Worm (Caenorhabditis elegans) whole organism, L4/young adult: Measurements from ENCODE around the gene C50F4.1.

Experiments used
- W03F9.2 ChIP-seq: fragments of 150-350 bp; optimal IDR thresholded peaks from 2 replicates; lab custom pipeline; 2014; ENCODE audit warnings: missing biosample characterization, missing genetic modification characterization
- dao-5 ChIP-seq: sonication (generic microtip); optimal IDR thresholded peaks from 2 replicates; lab custom pipeline; 2016; ENCODE audit warnings: missing genotype, missing genetic modification characterization, moderate library complexity, missing compliant biosample characterization
- him-1 ChIP-seq: sonication (generic microtip); optimal IDR thresholded peaks from 2 replicates; lab custom pipeline; 2016; ENCODE audit warnings: missing genotype, missing genetic modification reagents, missing genetic modification characterization, missing compliant biosample characterization

C50F4.1 gene

DNA sequence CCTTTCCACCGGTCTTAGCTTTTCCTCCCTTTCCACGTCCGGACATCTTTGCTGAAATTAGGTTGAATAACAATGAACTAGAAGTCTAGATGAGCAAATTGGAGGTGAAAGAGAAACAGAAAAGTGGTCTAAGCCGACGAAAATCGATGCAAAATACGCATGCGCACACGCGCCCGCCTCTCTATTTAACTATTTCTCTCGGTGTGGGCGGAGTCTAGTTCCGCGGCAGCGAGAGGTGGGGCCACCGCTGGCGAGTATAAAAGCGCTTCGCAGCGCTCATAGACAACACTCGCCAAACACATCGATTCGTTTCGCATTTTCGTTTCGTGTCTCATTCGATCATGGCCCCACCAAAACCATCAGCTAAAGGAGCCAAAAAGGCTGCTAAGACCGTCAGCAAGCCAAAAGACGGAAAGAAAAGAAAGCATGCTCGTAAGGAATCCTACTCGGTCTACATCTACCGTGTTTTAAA lies 18.7 kb downstream of the C50F4.1 start, which contains the start of the genes his-35 and his-41:
his-35 (minus strand) TSS at position 51 of the 472 bp plus-strand sequence.
his-41 (plus strand) TSS at position 299 of the 472 bp plus-strand sequence.
- TF ChIP-seq dao-5 (tag; lab: Kevin White, UChicago) (no peak), him-1 (tag; lab: Kevin White, UChicago) (no peak), W03F9.2 (tag; lab: Kevin White, UChicago) (no peak)

DNA sequence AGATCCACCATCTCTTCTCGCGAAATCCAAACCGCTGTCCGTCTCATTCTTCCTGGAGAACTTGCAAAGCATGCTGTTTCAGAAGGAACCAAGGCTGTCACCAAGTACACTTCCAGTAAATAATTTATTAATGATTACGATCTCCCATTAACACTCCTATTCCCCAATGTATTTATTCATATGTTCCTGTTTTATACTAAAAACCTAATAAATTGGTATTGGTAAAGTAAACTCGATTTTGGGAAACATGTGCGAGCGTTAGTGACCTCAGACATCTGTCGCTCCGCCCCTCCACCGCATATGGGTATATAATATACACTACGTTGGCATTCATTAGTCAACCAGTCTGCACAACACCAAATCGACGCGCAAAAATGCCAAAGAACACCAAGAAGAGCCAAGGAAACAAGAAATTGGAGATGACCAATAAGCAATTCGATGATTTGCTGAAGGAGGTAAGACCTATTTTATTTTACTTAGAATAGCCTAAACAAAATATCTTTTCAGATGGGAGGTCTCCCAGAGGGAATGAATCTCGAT lies 19.5 kb downstream of the C50F4.1 start, which contains the start of gene C50F4.6:
C50F4.6 (plus strand) TSS at position 51 of the 540 bp plus-strand sequence.
- TF ChIP-seq him-1 (tag; lab: Kevin White, UChicago) (no peak), dao-5 (tag; lab: Kevin White, UChicago) (no peak), W03F9.2 (tag; lab: Kevin White, UChicago) (no peak)

DNA sequence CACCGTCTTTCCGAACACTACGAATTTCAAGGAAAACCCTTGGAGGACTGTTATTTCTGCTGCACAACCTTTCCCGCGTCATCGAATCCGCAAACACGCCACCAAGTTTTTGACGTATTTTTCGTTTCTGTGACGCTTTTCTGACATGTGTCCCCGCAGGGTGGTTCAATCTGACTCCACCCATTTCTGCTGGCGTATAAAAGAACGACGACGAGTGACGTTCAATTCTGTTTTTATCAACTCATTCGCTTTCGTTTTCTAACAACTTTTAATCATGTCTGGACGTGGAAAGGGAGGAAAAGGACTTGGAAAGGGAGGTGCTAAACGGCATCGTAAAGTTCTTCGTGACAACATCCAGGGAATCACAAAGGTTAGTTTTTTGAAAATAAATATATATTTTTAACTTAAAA lies 20.3 kb downstream of the C50F4.1 start, which contains the start of gene his-37:
his-37 (plus strand) TSS at position 246 of the 410 bp plus-strand sequence.
- TF ChIP-seq dao-5 (tag; lab: Kevin White, UChicago) (peak; percentile 37), W03F9.2 (tag; lab: Kevin White, UChicago) (peak; percentile 97), him-1 (tag; lab: Kevin White, UChicago) (peak; percentile 96)

DNA sequence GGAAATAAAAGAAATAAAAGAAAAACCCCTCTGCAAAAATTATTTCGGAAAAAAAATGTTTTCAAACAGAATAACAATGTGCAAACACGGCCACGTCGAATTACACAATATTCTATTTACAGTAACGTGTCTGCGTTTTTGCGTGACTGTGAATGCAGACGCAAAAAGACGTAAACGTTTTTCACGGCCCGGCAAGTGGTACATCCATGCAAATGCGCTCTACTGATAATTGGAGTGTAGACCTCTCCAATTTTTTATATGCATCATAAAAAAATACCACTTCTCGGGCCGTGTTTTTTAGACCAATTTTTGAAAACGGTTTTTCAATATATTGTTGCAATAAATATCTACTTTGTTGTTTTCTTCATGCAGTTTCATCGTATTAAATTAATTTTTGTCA lies 22.9 kb downstream of the C50F4.1 start, which contains the start of gene nstp-10:
nstp-10 (minus strand) TSS at position 378 of the 400 bp plus-strand sequence.
- TF ChIP-seq W03F9.2 (tag; lab: Kevin White, UChicago): peak; percentile 65
- no peak for TF ChIP-seq dao-5 (tag; lab: Kevin White, UChicago)

DNA sequence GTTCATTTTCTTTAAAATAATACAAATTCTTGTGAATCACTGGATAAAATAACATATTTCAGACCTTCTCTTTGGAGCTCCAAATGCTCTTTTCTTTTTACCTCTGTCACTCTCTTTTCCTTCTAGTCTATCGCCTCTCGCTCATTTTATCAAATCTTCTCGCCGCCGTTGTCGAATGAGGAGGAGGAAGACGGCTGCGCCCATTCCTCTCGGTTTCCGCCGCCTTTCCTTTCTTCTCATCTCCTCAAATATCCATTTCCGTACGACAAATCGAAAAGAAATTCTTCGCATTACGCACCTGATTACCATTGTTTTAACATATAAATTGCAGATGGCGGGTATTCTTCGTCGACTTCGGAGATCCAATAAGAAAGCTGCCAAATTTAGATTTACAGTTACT lies 23.7 kb downstream of the C50F4.1 start, which contains the start of gene ehbp-1:
ehbp-1 (plus strand) TSS at position 332 of the 400 bp plus-strand sequence.
- no peak for TF ChIP-seq him-1 (tag; lab: Kevin White, UChicago)
- TF ChIP-seq dao-5 (tag; lab: Kevin White, UChicago): no peak
- no peak for TF ChIP-seq W03F9.2 (tag; lab: Kevin White, UChicago)

ce11 chrV:9556668-9557067 lies 30.1 kb downstream of the C50F4.1 start:
- TF ChIP-seq dao-5 (tag; lab: Kevin White, UChicago) (no peak), W03F9.2 (tag; lab: Kevin White, UChicago) (no peak), him-1 (tag; lab: Kevin White, UChicago) (no peak)

ce11 chrV:9561624-9562179 lies 35.1 kb downstream of the C50F4.1 start, which contains the start of gene rgef-1:
Gene rgef-1, minus strand, starts transcription at chrV:9561674.
- peak; percentile 61 for TF ChIP-seq him-1 (tag; lab: Kevin White, UChicago)
- no peak for TF ChIP-seq W03F9.2 (tag; lab: Kevin White, UChicago)
- TF ChIP-seq dao-5 (tag; lab: Kevin White, UChicago): no peak

- TF ChIP-seq dao-5 (tag; lab: Kevin White, UChicago) (no peak), him-1 (tag; lab: Kevin White, UChicago) (no peak), W03F9.2 (tag; lab: Kevin White, UChicago) (no peak)
Observed at ce11 chrV:9563585-9563984, 37.0 kb downstream of the C50F4.1 start.

DNA sequence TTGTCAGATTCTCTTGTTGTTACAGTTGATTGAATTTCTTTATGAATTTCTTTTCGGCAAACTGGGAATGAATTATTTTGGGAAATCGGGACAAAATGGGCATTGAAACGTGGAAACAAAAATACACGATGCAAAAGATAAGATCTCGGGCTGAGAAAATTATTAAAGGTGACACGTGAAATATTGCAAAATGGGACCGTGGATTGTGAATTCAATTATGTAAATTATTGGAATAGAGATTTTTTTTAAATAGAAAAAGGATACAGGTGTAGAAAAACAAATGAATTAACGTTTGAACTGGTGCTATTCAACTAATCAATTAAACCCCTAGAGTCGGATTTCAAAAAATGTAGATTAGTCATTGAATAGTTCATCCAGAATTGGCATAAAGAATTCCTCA lies 42.1 kb downstream of the C50F4.1 start, which contains the start of gene F25B3.4:
F25B3.4 (minus strand) TSS at position 101 of the 400 bp plus-strand sequence.
- TF ChIP-seq him-1 (tag; lab: Kevin White, UChicago) (no peak), dao-5 (tag; lab: Kevin White, UChicago) (no peak), W03F9.2 (tag; lab: Kevin White, UChicago) (no peak)

ce11 chrV:9570197-9570596 lies 43.6 kb downstream of the C50F4.1 start, which contains the start of gene F25B3.5:
Gene F25B3.5, minus strand, starts transcription at chrV:9570297.
- no peak for TF ChIP-seq W03F9.2 (tag; lab: Kevin White, UChicago)
- no peak for TF ChIP-seq dao-5 (tag; lab: Kevin White, UChicago)

ce11 chrV:9571056-9571455 lies 44.5 kb downstream of the C50F4.1 start:
- TF ChIP-seq dao-5 (tag; lab: Kevin White, UChicago) (no peak), him-1 (tag; lab: Kevin White, UChicago) (no peak)

DNA sequence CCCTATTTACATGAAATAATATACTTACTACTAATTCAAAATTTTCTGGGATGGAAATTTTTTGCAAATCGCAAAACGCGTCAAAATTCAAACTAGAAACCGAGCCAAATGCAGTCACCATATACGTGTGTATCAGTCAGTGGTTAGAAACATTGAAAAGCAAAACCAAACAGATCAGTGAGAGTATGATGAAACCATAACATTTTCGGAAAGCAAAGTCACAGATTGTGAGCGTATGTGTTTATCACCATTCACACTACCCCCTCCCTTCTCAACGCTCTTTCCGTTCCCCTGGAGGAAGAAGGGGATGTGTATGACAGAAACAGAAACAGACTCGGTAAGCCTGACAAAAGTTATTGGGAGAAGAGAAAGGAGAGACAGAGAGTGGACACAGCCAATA lies 45.1 kb downstream of the C50F4.1 start:
- TF ChIP-seq W03F9.2 (tag; lab: Kevin White, UChicago) (no peak), him-1 (tag; lab: Kevin White, UChicago) (no peak), dao-5 (tag; lab: Kevin White, UChicago) (no peak)

DNA sequence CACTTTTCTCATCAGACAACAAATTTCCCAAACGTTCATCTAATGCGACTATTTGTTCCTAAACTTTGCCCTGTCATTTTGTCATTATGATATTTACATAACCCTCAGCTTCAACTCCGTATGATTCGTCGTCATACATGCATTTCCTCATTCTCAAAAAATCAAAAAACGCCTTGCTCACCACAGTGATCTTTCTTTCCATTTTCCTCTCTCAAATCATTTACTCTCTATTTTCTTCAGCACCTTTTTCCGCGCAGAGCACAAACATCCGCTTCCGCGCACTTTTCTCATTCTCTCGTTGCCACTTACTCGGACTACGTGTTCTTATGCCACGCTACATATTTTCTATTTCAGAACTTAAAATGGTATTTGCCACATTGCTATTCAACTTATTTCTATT lies 50.4 kb downstream of the C50F4.1 start, which contains the start of gene F25B3.2:
F25B3.2 (plus strand) TSS at position 301 of the 400 bp plus-strand sequence.
- TF ChIP-seq him-1 (tag; lab: Kevin White, UChicago): no peak
- no peak for TF ChIP-seq dao-5 (tag; lab: Kevin White, UChicago)
- no peak for TF ChIP-seq W03F9.2 (tag; lab: Kevin White, UChicago)
